Fruit fly (Drosophila melanogaster): ENCODE data around the gene bou.
A peak's percentile ranks its signal among the peaks of the same experiment; 100 is the strongest.

The bou gene

dm6 chrX:7000444-7001134 lies 14.3 kb downstream of the bou start:
- TF ChIP-seq sage (GFP tag; optimal IDR thresholded peaks at IDR 0.05) (no peak), br (GFP tag; optimal IDR thresholded peaks at IDR 0.05) (no peak), Vsx2 (GFP tag; optimal IDR thresholded peaks at IDR 0.05; ENCODE audit: partially characterized antibody) (peak; percentile 63), tai (GFP tag; optimal IDR thresholded peaks at IDR 0.05) (peak; percentile 25), GATAd (GFP tag; optimal IDR thresholded peaks at IDR 0.05) (no peak), psq (GFP tag; optimal IDR thresholded peaks at IDR 0.05) (peak; percentile 55), Hnf4 (GFP tag; optimal IDR thresholded peaks at IDR 0.05) (no peak), HLH106 (tag; optimal IDR thresholded peaks at IDR 0.05) (no peak), woc (GFP tag; optimal IDR thresholded peaks at IDR 0.05) (peak; percentile 86), CG9705 (GFP tag; optimal IDR thresholded peaks at IDR 0.05) (no peak), ey (GFP tag; optimal IDR thresholded peaks at IDR 0.05) (no peak), dl (GFP tag; optimal IDR thresholded peaks at IDR 0.05; ENCODE audit: insufficient read depth in 1 of 2, partially characterized antibody in 2 of 2) (peak; percentile 19 to 20), dsf (GFP tag; optimal IDR thresholded peaks at IDR 0.05; ENCODE audit: borderline replicate concordance) (no peak), Dif (GFP tag; optimal IDR thresholded peaks at IDR 0.05; ENCODE audit: partially characterized antibody) (peak; percentile 51), Sp1 (GFP tag; optimal IDR thresholded peaks at IDR 0.05) (peak; percentile 29), fru (GFP tag; optimal IDR thresholded peaks at IDR 0.05) (peak; percentile 57), usp (GFP tag; optimal IDR thresholded peaks at IDR 0.05) (no peak)

DNA sequence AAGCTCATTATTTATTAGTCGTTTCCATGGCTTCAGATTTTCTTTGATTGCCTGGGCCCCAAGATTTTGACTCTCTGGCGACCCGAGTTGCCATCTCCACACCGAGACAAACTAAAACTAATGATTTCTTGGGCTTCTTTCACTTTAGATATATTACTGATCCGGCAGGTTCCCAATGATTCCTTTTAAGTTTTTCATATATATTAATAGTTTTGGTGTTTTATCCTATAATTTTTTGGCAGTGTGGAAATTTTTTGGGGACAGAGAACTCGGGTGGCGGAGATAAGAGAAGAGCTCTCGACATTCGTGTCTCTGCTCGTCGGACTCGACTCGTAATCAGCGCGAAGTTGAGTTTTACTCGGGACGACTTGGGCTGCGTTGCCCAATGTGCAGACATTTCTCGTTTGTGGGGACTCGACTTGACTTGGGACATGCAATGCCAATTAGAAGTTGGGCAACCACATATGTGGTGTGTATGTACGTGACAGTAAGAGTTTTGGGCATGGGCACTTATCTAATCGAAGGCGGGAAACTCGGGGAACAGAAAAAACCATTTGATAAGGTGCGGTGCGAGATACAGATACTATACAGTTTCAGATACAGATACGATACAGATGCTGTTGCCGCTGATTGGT lies 15.0 kb downstream of the bou start:
- TF ChIP-seq dmrt93B (GFP tag; optimal IDR thresholded peaks at IDR 0.05), result peak; percentile 32
- TF ChIP-seq dl (GFP tag; optimal IDR thresholded peaks at IDR 0.05; ENCODE audit: insufficient read depth in 1 of 2, partially characterized antibody in 2 of 2), result no peak
- no peak for TF ChIP-seq usp (GFP tag; optimal IDR thresholded peaks at IDR 0.05)
- peak; percentile 65 for TF ChIP-seq HLH106 (tag; optimal IDR thresholded peaks at IDR 0.05)
- no peak for TF ChIP-seq CG32264 (GFP tag; optimal IDR thresholded peaks at IDR 0.05)
- peak; percentile 50 for TF ChIP-seq fru (GFP tag; optimal IDR thresholded peaks at IDR 0.05)
- no peak for TF ChIP-seq pan (optimal IDR thresholded peaks at IDR 0.05)
- no peak for TF ChIP-seq GATAd (GFP tag; optimal IDR thresholded peaks at IDR 0.05)
- no peak for TF ChIP-seq Vsx2 (GFP tag; optimal IDR thresholded peaks at IDR 0.05; ENCODE audit: partially characterized antibody)
- no peak for TF ChIP-seq sv (GFP tag; optimal IDR thresholded peaks at IDR 0.05)
- no peak for TF ChIP-seq tai (GFP tag; optimal IDR thresholded peaks at IDR 0.05)
- no peak for TF ChIP-seq Myc (optimal IDR thresholded peaks at IDR 0.05)
- TF ChIP-seq woc (GFP tag; optimal IDR thresholded peaks at IDR 0.05), result peak; percentile 57
- no peak for TF ChIP-seq CrebA (GFP tag; optimal IDR thresholded peaks at IDR 0.05; ENCODE audit: borderline replicate concordance)
- TF ChIP-seq h (GFP tag; optimal IDR thresholded peaks at IDR 0.05), result peak; percentile 76
- peak; percentile 72 for TF ChIP-seq rgr (GFP tag; optimal IDR thresholded peaks at IDR 0.05)
- TF ChIP-seq dsf (GFP tag; optimal IDR thresholded peaks at IDR 0.05; ENCODE audit: borderline replicate concordance), result no peak
- TF ChIP-seq Dfd (GFP tag; optimal IDR thresholded peaks at IDR 0.05), result no peak
- peak; percentile 64 for TF ChIP-seq OdsH (GFP tag; optimal IDR thresholded peaks at IDR 0.05)
- TF ChIP-seq Hr83 (GFP tag; optimal IDR thresholded peaks at IDR 0.05; ENCODE audit: poor library complexity, severe bottlenecking), result no peak
- TF ChIP-seq lola (GFP tag; optimal IDR thresholded peaks at IDR 0.05), result no peak
- TF ChIP-seq Mio (GFP tag; optimal IDR thresholded peaks at IDR 0.05), result no peak
- no peak for TF ChIP-seq Dif (GFP tag; optimal IDR thresholded peaks at IDR 0.05; ENCODE audit: partially characterized antibody)
- TF ChIP-seq brk (GFP tag; optimal IDR thresholded peaks at IDR 0.05), result peak; percentile 48
- TF ChIP-seq psq (GFP tag; optimal IDR thresholded peaks at IDR 0.05), result peak; percentile 54
- TF ChIP-seq Rel (GFP tag; optimal IDR thresholded peaks at IDR 0.05), result no peak
- no peak for TF ChIP-seq Rel (tag; optimal IDR thresholded peaks at IDR 0.05)
- peak; percentile 64 for TF ChIP-seq br (GFP tag; optimal IDR thresholded peaks at IDR 0.05)
- peak; percentile 38 for TF ChIP-seq ey (GFP tag; optimal IDR thresholded peaks at IDR 0.05)
- no peak for TF ChIP-seq N (GFP tag; optimal IDR thresholded peaks at IDR 0.05)
- peak; percentile 46 for TF ChIP-seq Hnf4 (GFP tag; optimal IDR thresholded peaks at IDR 0.05)
- no peak for TF ChIP-seq Hr78 (GFP tag; optimal IDR thresholded peaks at IDR 0.05)
- no peak for TF ChIP-seq CG9705 (GFP tag; optimal IDR thresholded peaks at IDR 0.05)
- peak; percentile 57 for TF ChIP-seq sage (GFP tag; optimal IDR thresholded peaks at IDR 0.05)
- peak in 1 of 2 experiments; percentile 53 for TF ChIP-seq foxo (GFP tag; optimal IDR thresholded peaks at IDR 0.05)
- TF ChIP-seq Jra (GFP tag; optimal IDR thresholded peaks at IDR 0.05), result no peak
- TF ChIP-seq Abd-B (GFP tag; optimal IDR thresholded peaks at IDR 0.05), result no peak
- peak; percentile 50 for TF ChIP-seq Sp1 (GFP tag; optimal IDR thresholded peaks at IDR 0.05)
- no peak for TF ChIP-seq jim (GFP tag; optimal IDR thresholded peaks at IDR 0.05)
